Worm (Caenorhabditis elegans): ENCODE measurements around the gene irld-33.

DNA sequence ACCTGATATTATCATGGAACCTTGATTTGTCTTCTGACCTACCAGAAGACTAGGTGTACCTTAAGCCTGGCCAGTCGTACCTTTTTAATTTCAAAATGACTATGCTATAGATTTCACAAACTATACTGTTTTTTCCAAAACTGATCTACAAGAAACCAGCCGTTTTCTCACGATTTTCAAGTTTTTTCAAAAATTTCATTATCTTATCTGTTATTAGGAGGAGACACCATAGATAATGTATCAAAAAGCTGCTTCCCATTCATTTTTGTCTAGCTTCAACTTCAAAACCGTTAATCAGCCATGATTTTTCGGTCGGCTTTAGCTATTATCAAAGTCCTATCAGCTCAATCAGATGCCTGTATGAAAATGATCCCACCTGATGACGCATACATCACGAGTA, 3.7 kb downstream of the irld-33 start, which contains the start of gene F36H5.12:
- TF ChIP-seq nhr-47 (tag; optimal IDR thresholded peaks at IDR 0.05) (no peak), skn-1 (tag; optimal IDR thresholded peaks at IDR 0.05) (no peak), lin-39 (tag; optimal IDR thresholded peaks at IDR 0.05) (no peak), lsy-2 (tag; optimal IDR thresholded peaks at IDR 0.05) (no peak), ces-1 (GFP tag; optimal IDR thresholded peaks at IDR 0.05) (no peak), ztf-11 (tag; optimal IDR thresholded peaks at IDR 0.05) (no peak)
